Fruit fly (Drosophila melanogaster): ENCODE results near the gene Inx2.
A peak's percentile ranks its signal among the peaks of the same experiment; 100 is the strongest.

The Inx2 gene

DNA sequence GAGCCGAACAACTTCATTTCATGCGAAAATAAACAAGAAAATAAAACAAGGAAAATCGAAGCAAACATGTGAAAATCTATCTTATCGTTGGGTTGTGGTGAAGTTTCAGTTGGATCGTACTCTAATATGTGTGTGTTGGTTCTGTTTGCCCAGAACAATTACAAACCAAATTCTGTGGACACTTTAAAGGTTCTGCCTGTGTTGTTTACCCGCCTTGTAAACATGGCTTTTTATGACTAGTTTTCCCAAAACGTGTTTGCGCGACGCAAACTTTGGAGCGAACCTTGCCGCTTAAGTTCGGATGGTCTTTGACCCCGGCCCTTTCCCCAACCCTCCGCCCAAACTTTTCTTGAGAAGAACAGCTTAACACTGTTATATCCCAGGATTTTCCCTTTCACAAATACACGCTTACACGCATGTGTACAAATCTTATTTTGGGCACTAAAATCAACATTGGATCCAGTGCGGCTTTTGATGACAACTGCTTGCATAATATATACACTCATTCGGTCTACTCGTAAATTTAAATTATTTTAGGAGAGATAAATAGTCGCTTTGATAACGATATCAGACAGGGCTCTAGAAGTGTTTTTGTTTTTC is 5.7 kb downstream of the Inx2 start (continued):
- TF ChIP-seq CG18764 (GFP tag; optimal IDR thresholded peaks at IDR 0.05): peak; percentile 90
- no peak for TF ChIP-seq CG7963 (GFP tag; IDR thresholded peaks at IDR 0.05; ENCODE audit: partially characterized antibody)
- TF ChIP-seq CG18011 (GFP tag; optimal IDR thresholded peaks at IDR 0.05): peak; percentile 39
- peak; percentile 90 for TF ChIP-seq CG1603 (tag; optimal IDR thresholded peaks at IDR 0.05)
- TF ChIP-seq jigr1 (GFP tag; IDR thresholded peaks at IDR 0.05): no peak
- TF ChIP-seq CG4328 (GFP tag; optimal IDR thresholded peaks at IDR 0.05): peak; percentile 79
- TF ChIP-seq pan (optimal IDR thresholded peaks at IDR 0.05): no peak
- TF ChIP-seq pan (GFP tag; optimal IDR thresholded peaks at IDR 0.05 in 1 of 2, IDR thresholded peaks at IDR 0.05 in 1 of 2): peak in 1 of 2 experiments; percentile 74
- peak; percentile 65 for TF ChIP-seq CG32767 (GFP tag; IDR thresholded peaks at IDR 0.05)
- no peak for TF ChIP-seq CG6791 (GFP tag; IDR thresholded peaks at IDR 0.05; ENCODE audit: partially characterized antibody)
- TF ChIP-seq esg (GFP tag; conservative IDR thresholded peaks at IDR 0.05): no peak
- TF ChIP-seq cas (GFP tag; IDR thresholded peaks at IDR 0.05): peak; percentile 40; the same call in 1 of the 2 replicates
- TF ChIP-seq tll (GFP tag; optimal IDR thresholded peaks at IDR 0.05): peak in 1 of 2 experiments; percentile 66
- TF ChIP-seq CG10267 (tag; optimal IDR thresholded peaks at IDR 0.05): peak; percentile 76
- no peak for TF ChIP-seq Sin3A (optimal IDR thresholded peaks at IDR 0.05)
- peak; percentile 56 for TF ChIP-seq bigmax (GFP tag; optimal IDR thresholded peaks at IDR 0.05)
- TF ChIP-seq stwl (tag; optimal IDR thresholded peaks at IDR 0.05): peak; percentile 53
- peak; percentile 94 for TF ChIP-seq HLHmδ (GFP tag; optimal IDR thresholded peaks at IDR 0.05)
- peak; percentile 1 for TF ChIP-seq BEAF-32 (GFP tag; optimal IDR thresholded peaks at IDR 0.05)
- TF ChIP-seq sqz (GFP tag; optimal IDR thresholded peaks at IDR 0.05): peak; percentile 85
- TF ChIP-seq CG14667 (GFP tag; IDR thresholded peaks at IDR 0.05): no peak
- peak; percentile 53; the same call in 1 of the 2 replicates for TF ChIP-seq CG14441 (GFP tag; IDR thresholded peaks at IDR 0.05)
- peak; percentile 73 for TF ChIP-seq CG1647 (GFP tag; optimal IDR thresholded peaks at IDR 0.05)
- TF ChIP-seq CG3163 (GFP tag; optimal IDR thresholded peaks at IDR 0.05): peak; percentile 74
- TF ChIP-seq CG18476 (GFP tag; optimal IDR thresholded peaks at IDR 0.05): peak; percentile 82
- TF ChIP-seq Dip2 (GFP tag; IDR thresholded peaks at IDR 0.05): no peak
- peak; percentile 88 for TF ChIP-seq CG2678 (tag; optimal IDR thresholded peaks at IDR 0.05)
- TF ChIP-seq CG7556 (GFP tag; optimal IDR thresholded peaks at IDR 0.05): peak; percentile 86
- peak; percentile 30 for TF ChIP-seq gro (GFP tag; optimal IDR thresholded peaks at IDR 0.05)
- TF ChIP-seq CG4707 (GFP tag; optimal IDR thresholded peaks at IDR 0.05): peak; percentile 79
- TF ChIP-seq CG11723 (GFP tag; optimal IDR thresholded peaks at IDR 0.05): peak; percentile 84
- peak; percentile 55 for TF ChIP-seq vfl (GFP tag; optimal IDR thresholded peaks at IDR 0.05)
- TF ChIP-seq sens-2 (GFP tag; IDR thresholded peaks at IDR 0.05): peak; percentile 68
- TF ChIP-seq br (optimal IDR thresholded peaks at IDR 0.05): no peak
- TF ChIP-seq dimm (GFP tag; IDR thresholded peaks at IDR 0.05): 0 out of 2 replicates have a peak, but pooled peaks have one; percentile 7
- TF ChIP-seq tgo (GFP tag; IDR thresholded peaks at IDR 0.05): no peak; the same call in 2 of the 3 replicates
- peak; percentile 73 for TF ChIP-seq CG13624 (GFP tag; optimal IDR thresholded peaks at IDR 0.05)
- TF ChIP-seq gsb-n (tag; optimal IDR thresholded peaks at IDR 0.05): peak; percentile 92
- peak; percentile 10 for TF ChIP-seq nmo (GFP tag; optimal IDR thresholded peaks at IDR 0.05)
- no peak for TF ChIP-seq aop (GFP tag; IDR thresholded peaks at IDR 0.05)
- TF ChIP-seq CG5180 (GFP tag; optimal IDR thresholded peaks at IDR 0.05): peak; percentile 80
- TF ChIP-seq CG4820 (GFP tag; optimal IDR thresholded peaks at IDR 0.05): peak; percentile 79
- TF ChIP-seq mam (GFP tag; optimal IDR thresholded peaks at IDR 0.05): peak; percentile 39
- peak; percentile 41 for TF ChIP-seq CG3847 (GFP tag; IDR thresholded peaks at IDR 0.05)
- peak; percentile 78 for TF ChIP-seq CoRest (tag; optimal IDR thresholded peaks at IDR 0.05)
- no peak for TF ChIP-seq Doc3 (GFP tag; IDR thresholded peaks at IDR 0.05; ENCODE audit: partially characterized antibody)
- TF ChIP-seq tx (GFP tag; optimal IDR thresholded peaks at IDR 0.05): peak; percentile 73
- TF ChIP-seq ewg (GFP tag; optimal IDR thresholded peaks at IDR 0.05): peak; percentile 75
- no peak for TF ChIP-seq Lpt (GFP tag; optimal IDR thresholded peaks at IDR 0.05)
- TF ChIP-seq amos (GFP tag; IDR thresholded peaks at IDR 0.05; ENCODE audit: partially characterized antibody): no peak
